Fruit fly (Drosophila melanogaster) whole organism, embryonic: Measurements from ENCODE around the gene MED27.

ENCODE experiments used
- Atf6 ChIP-seq: fragments of 200-800 bp; sonication (Bioruptor generic); IDR thresholded peaks from 2 replicates; pipeline ENCODE4 v1.3.6; 2022; ENCODE audit warnings: missing biosample characterization, missing genetic modification characterization
- BEAF-32 ChIP-seq: fragments of 200-800 bp; sonication (Bioruptor generic); optimal IDR thresholded peaks from 3 replicates; lab custom pipeline; 2017; ENCODE audit warnings: missing biosample characterization, missing genetic modification characterization, mild to moderate bottlenecking, moderate library complexity, missing genetic modification reagents
- Bdp1 ChIP-seq: fragments of 200-800 bp; sonication (Bioruptor generic); optimal IDR thresholded peaks from 3 replicates; lab custom pipeline; 2016; ENCODE audit warnings: missing biosample characterization, missing genetic modification characterization
- Bteb2 ChIP-seq: fragments of 200-800 bp; sonication (Bioruptor generic); optimal IDR thresholded peaks from 2 replicates; lab custom pipeline; 2016; ENCODE audit warnings: missing biosample characterization, missing genetic modification characterization
- CG10431 ChIP-seq: fragments of 200-800 bp; sonication (Bioruptor generic); optimal IDR thresholded peaks from 3 replicates; lab custom pipeline; 2018; ENCODE audit warnings: missing biosample characterization, mild to moderate bottlenecking, missing genetic modification characterization
- CG10959 ChIP-seq: fragments of 200-800 bp; sonication (Bioruptor generic); IDR thresholded peaks from 2 replicates; pipeline ENCODE4 v1.3.6; 2022; ENCODE audit warnings: missing biosample characterization, missing genetic modification characterization
- CG13123 ChIP-seq: fragments of 200-800 bp; sonication (Bioruptor generic); optimal IDR thresholded peaks from 2 replicates; lab custom pipeline; 2016; ENCODE audit warnings: missing biosample characterization, missing genetic modification characterization
- CG13287 ChIP-seq: fragments of 200-800 bp; sonication (Bioruptor generic); IDR thresholded peaks from 2 replicates; pipeline ENCODE4 v1.3.6; 2022; ENCODE audit warnings: missing biosample characterization, missing genetic modification characterization; ENCODE audit not compliant: partially characterized antibody
- CG14014 ChIP-seq: fragments of 200-800 bp; sonication (Bioruptor generic); IDR thresholded peaks from 2 replicates; pipeline ENCODE4 v1.3.6; 2022; ENCODE audit warnings: missing biosample characterization, missing genetic modification characterization
- CG14667 ChIP-seq: fragments of 200-800 bp; sonication (Bioruptor generic); IDR thresholded peaks from 2 replicates; pipeline ENCODE4 v1.3.6; 2022; ENCODE audit warnings: missing biosample characterization, missing genetic modification characterization
- CG17361 ChIP-seq: fragments of 200-800 bp; sonication (Bioruptor generic); IDR thresholded peaks from 3 replicates; pipeline ENCODE4 v1.3.6; 2022; ENCODE audit warnings: missing biosample characterization, missing genetic modification characterization
- CG17385 ChIP-seq: fragments of 200-800 bp; sonication (Bioruptor generic); optimal IDR thresholded peaks from 3 replicates; lab custom pipeline; 2018; ENCODE audit warnings: missing biosample characterization, mild to moderate bottlenecking, missing genetic modification characterization
- CG17802 ChIP-seq: fragments of 200-800 bp; sonication (Bioruptor generic); optimal IDR thresholded peaks from 2 replicates; lab custom pipeline; 2018; ENCODE audit warnings: missing biosample characterization, mild to moderate bottlenecking, missing genetic modification characterization, moderate library complexity
- CG2678 ChIP-seq: fragments of 200-800 bp; sonication (Bioruptor generic); optimal IDR thresholded peaks from 3 replicates; lab custom pipeline; 2019; ENCODE audit warnings: missing biosample characterization, mild to moderate bottlenecking, missing genetic modification characterization, moderate library complexity
- CG32767 ChIP-seq: fragments of 200-800 bp; sonication (Bioruptor generic); IDR thresholded peaks from 2 replicates; pipeline ENCODE4 v1.3.6; 2022; ENCODE audit warnings: missing biosample characterization, missing genetic modification characterization
- CG4730 ChIP-seq: fragments of 200-800 bp; sonication (Bioruptor generic); IDR thresholded peaks from 2 replicates; pipeline ENCODE4 v1.3.6; 2022; ENCODE audit warnings: missing biosample characterization, missing genetic modification characterization
- CG7271 ChIP-seq: fragments of 200-800 bp; sonication (Bioruptor generic); optimal IDR thresholded peaks from 2 replicates; lab custom pipeline; 2018; ENCODE audit warnings: missing biosample characterization, mild to moderate bottlenecking, missing genetic modification characterization, moderate library complexity
- CG7928 ChIP-seq: fragments of 200-800 bp; sonication (Bioruptor generic); optimal IDR thresholded peaks from 2 replicates; lab custom pipeline; 2017; ENCODE audit warnings: missing biosample characterization, mild to moderate bottlenecking, missing genetic modification characterization
- CG8944 ChIP-seq: fragments of 200-800 bp; sonication (Bioruptor generic); optimal IDR thresholded peaks from 3 replicates; lab custom pipeline; 2016; ENCODE audit warnings: missing biosample characterization, missing genetic modification characterization
- CG9797 ChIP-seq: fragments of 200-800 bp; sonication (Bioruptor generic); optimal IDR thresholded peaks from 3 replicates; lab custom pipeline; 2018; ENCODE audit warnings: missing biosample characterization, mild to moderate bottlenecking, missing genetic modification characterization
- CG9932 ChIP-seq: fragments of 200-800 bp; sonication (Bioruptor generic); IDR thresholded peaks from 2 replicates; pipeline ENCODE4 v1.3.6; 2022; ENCODE audit warnings: missing biosample characterization, missing genetic modification characterization
- Dad ChIP-seq: fragments of 200-800 bp; sonication (Bioruptor generic); optimal IDR thresholded peaks from 3 replicates; lab custom pipeline; 2016; ENCODE audit warnings: missing biosample characterization, missing genetic modification characterization
- Fer2 ChIP-seq: fragments of 200-800 bp; sonication (Bioruptor generic); optimal IDR thresholded peaks from 2 replicates; lab custom pipeline; 2018; ENCODE audit warnings: missing biosample characterization, mild to moderate bottlenecking, missing genetic modification characterization, moderate library complexity
- Fer3 ChIP-seq: fragments of 200-800 bp; sonication (Bioruptor generic); optimal IDR thresholded peaks from 2 replicates; lab custom pipeline; 2018; ENCODE audit warnings: missing biosample characterization, mild to moderate bottlenecking, missing genetic modification characterization, moderate library complexity
- Hr78 ChIP-seq, 2 experiments: fragments of 200-800 bp in 1 of 2; fragments of >200 bp in 1 of 2; sonication (Bioruptor generic) in 1 of 2; optimal IDR thresholded peaks; 2 replicates each; lab custom pipeline; 2017 to 2019; ENCODE audit warnings: missing biosample characterization in 2 of 2, missing genetic modification characterization in 2 of 2, mild to moderate bottlenecking in 1 of 2, moderate library complexity in 1 of 2
- Lhr ChIP-seq: fragments of 200-800 bp; sonication (Bioruptor generic); optimal IDR thresholded peaks from 3 replicates; lab custom pipeline; 2017; ENCODE audit warnings: mild to moderate bottlenecking, missing biosample characterization, missing genetic modification reagents, missing genetic modification characterization
- Sin3A ChIP-seq: fragments of >200 bp; optimal IDR thresholded peaks from 2 replicates; lab custom pipeline; 2018
- ab ChIP-seq: fragments of 200-800 bp; sonication (Bioruptor generic); optimal IDR thresholded peaks from 2 replicates; lab custom pipeline; 2016; ENCODE audit warnings: missing biosample characterization, missing genetic modification characterization
- abd-A ChIP-seq: fragments of 200-800 bp; sonication (Bioruptor generic); optimal IDR thresholded peaks from 3 replicates; lab custom pipeline; 2019; ENCODE audit warnings: missing biosample characterization, mild to moderate bottlenecking, missing genetic modification characterization, moderate library complexity
- al ChIP-seq: fragments of 200-800 bp; sonication (Bioruptor generic); IDR thresholded peaks from 2 replicates; pipeline ENCODE4 v1.3.6; 2022; ENCODE audit warnings: missing biosample characterization, missing genetic modification characterization
- cato ChIP-seq: fragments of 200-800 bp; sonication (Bioruptor generic); optimal IDR thresholded peaks from 2 replicates; lab custom pipeline; 2016; ENCODE audit warnings: missing biosample characterization, missing genetic modification characterization, borderline replicate concordance
- ci ChIP-seq: fragments of 200-800 bp; sonication (Bioruptor generic); IDR thresholded peaks from 3 replicates; pipeline ENCODE4 v1.3.6; 2022; ENCODE audit warnings: missing biosample characterization, missing genetic modification characterization
- ems ChIP-seq: fragments of 200-800 bp; sonication (Bioruptor generic); optimal IDR thresholded peaks from 3 replicates; lab custom pipeline; 2016; ENCODE audit warnings: missing biosample characterization, missing genetic modification characterization
- eyg ChIP-seq: fragments of 200-800 bp; sonication (Bioruptor generic); optimal IDR thresholded peaks from 3 replicates; lab custom pipeline; 2016; ENCODE audit warnings: missing biosample characterization, missing genetic modification characterization
- fd3F ChIP-seq: fragments of 200-800 bp; sonication (Bioruptor generic); optimal IDR thresholded peaks from 2 replicates; lab custom pipeline; 2018; ENCODE audit warnings: missing biosample characterization, mild to moderate bottlenecking, missing genetic modification characterization, moderate library complexity
- fd96Cb ChIP-seq: fragments of 200-800 bp; sonication (Bioruptor generic); optimal IDR thresholded peaks from 2 replicates; lab custom pipeline; 2018; ENCODE audit warnings: missing biosample characterization, mild to moderate bottlenecking, missing genetic modification characterization, moderate library complexity
- h ChIP-seq: fragments of >200 bp; optimal IDR thresholded peaks from 2 replicates; lab custom pipeline; 2017
- hb ChIP-seq: fragments of 200-800 bp; sonication (Bioruptor generic); IDR thresholded peaks from 3 replicates; pipeline ENCODE4 v1.3.6; 2022; ENCODE audit warnings: missing biosample characterization, missing genetic modification characterization; ENCODE audit not compliant: partially characterized antibody
- kay ChIP-seq: fragments of 200-800 bp; sonication (Bioruptor generic); optimal IDR thresholded peaks from 2 replicates; lab custom pipeline; 2016; ENCODE audit warnings: missing biosample characterization, missing genetic modification characterization
- knrl ChIP-seq: fragments of 200-800 bp; sonication (Bioruptor generic); IDR thresholded peaks from 3 replicates; pipeline ENCODE4 v1.3.6; 2022; ENCODE audit warnings: missing biosample characterization, missing genetic modification characterization; ENCODE audit not compliant: partially characterized antibody
- lov ChIP-seq, 2 experiments: fragments of 200-800 bp in 1 of 2; fragments of >200 bp in 1 of 2; sonication (Bioruptor generic) in 1 of 2; IDR thresholded peaks in 1 of 2; optimal IDR thresholded peaks in 1 of 2; 2 replicates in 1 of 2; 3 replicates in 1 of 2; pipeline versions ENCODE4 v1.3.6 to Lab custom; 2017 to 2022; ENCODE audit warnings: missing biosample characterization in 1 of 2, missing genetic modification characterization in 1 of 2
- luna ChIP-seq: fragments of 200-800 bp; sonication (Bioruptor generic); optimal IDR thresholded peaks from 2 replicates; lab custom pipeline; 2016; ENCODE audit warnings: missing biosample characterization, missing genetic modification characterization
- ro ChIP-seq: fragments of 200-800 bp; sonication (Bioruptor generic); IDR thresholded peaks from 2 replicates; pipeline ENCODE4 v1.3.6; 2022; ENCODE audit warnings: missing biosample characterization, missing genetic modification characterization
- sima ChIP-seq: fragments of 200-800 bp; sonication (Bioruptor generic); optimal IDR thresholded peaks from 2 replicates; lab custom pipeline; 2016; ENCODE audit warnings: missing biosample characterization, missing genetic modification characterization
- stc ChIP-seq: fragments of 200-800 bp; sonication (Bioruptor generic); IDR thresholded peaks from 2 replicates; pipeline ENCODE4 v1.3.6; 2022; ENCODE audit warnings: missing biosample characterization, missing genetic modification characterization
- tap ChIP-seq: fragments of 200-800 bp; optimal IDR thresholded peaks from 3 replicates; lab custom pipeline; 2019; ENCODE audit warnings: missing biosample characterization, mild to moderate bottlenecking, missing genetic modification characterization, moderate library complexity
- unpg ChIP-seq: fragments of 200-800 bp; sonication (Bioruptor generic); optimal IDR thresholded peaks from 3 replicates; lab custom pipeline; 2018; ENCODE audit warnings: missing biosample characterization, mild to moderate bottlenecking, missing genetic modification characterization, moderate library complexity
- zfh2 ChIP-seq: fragments of 200-800 bp; sonication (Bioruptor generic); optimal IDR thresholded peaks from 2 replicates; lab custom pipeline; 2016; ENCODE audit warnings: missing biosample characterization, missing genetic modification characterization

The MED27 gene

DNA sequence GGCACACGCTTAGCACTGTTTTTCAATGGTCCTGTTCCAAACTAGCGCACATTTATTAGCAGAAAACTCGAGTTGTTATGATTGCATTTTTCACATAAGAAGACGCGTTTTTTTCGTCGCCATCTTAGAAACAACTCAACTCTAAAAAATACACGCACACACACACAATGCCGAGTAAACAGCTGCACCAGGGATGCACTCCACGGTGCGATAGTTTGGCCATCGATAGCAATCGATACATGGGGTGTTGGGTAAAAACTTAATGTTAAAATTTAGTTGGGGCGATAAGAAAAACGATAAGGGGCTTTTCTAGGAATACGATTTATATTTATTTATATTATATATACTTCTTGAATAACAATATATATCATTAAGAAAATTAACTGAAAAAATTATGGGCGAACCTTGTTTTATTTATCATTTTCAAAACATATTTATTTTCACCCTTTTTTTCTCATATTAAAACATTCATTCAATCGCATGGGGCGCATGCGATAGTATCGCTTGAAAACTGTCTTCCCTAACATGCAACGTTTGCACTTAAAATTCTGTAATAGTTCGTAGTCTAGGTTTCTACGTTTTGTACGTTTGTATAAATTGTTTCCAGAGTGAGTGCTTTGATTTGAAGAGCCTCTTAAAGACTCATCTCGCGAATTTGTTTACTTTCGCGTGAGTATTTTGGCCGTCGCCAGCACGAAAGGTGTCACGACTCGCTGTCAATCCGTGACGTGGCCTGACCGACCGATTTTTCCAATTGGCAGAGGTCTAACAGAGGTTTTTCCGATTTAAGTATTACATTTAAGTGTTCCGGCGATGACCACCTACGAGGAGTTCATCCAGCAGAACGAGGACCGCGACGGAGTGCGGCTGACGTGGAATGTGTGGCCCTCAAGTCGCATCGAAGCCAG is 6.1 kb upstream of the MED27 start, which contains the start of the genes MTA1-like and Sec23 (continued):
- TF ChIP-seq lov (optimal IDR thresholded peaks at IDR 0.05; lab: Kevin White, UChicago) = no peak
- no peak for TF ChIP-seq lov (GFP tag; IDR thresholded peaks at IDR 0.05; lab: Robert Waterston, UW)
- TF ChIP-seq BEAF-32 (GFP tag; lab: Kevin White, UChicago) = peak; percentile 95
- TF ChIP-seq al (GFP tag; lab: Robert Waterston, UW) = peak; percentile 54
- peak; percentile 29 for TF ChIP-seq unpg (GFP tag; lab: Kevin White, UChicago)
- TF ChIP-seq CG13287 (GFP tag; lab: Robert Waterston, UW) = peak; percentile 90
- TF ChIP-seq CG32767 (GFP tag; lab: Robert Waterston, UW) = no peak; the same call in 1 of the 2 replicates
- TF ChIP-seq CG14014 (GFP tag; lab: Robert Waterston, UW) = no peak
- TF ChIP-seq CG7928 = peak; percentile 91
- peak; percentile 18 for TF ChIP-seq fd96Cb (tag; lab: Kevin White, UChicago)
- TF ChIP-seq ci (GFP tag; lab: Robert Waterston, UW) = no peak
- no peak for TF ChIP-seq eyg (GFP tag; lab: Kevin White, UChicago)
- TF ChIP-seq cato (GFP tag; lab: Kevin White, UChicago) = no peak
- TF ChIP-seq tap = peak; percentile 46
- no peak for TF ChIP-seq fd3F (GFP tag; lab: Kevin White, UChicago)
- TF ChIP-seq knrl (GFP tag; lab: Robert Waterston, UW) = peak; percentile 98
- peak; percentile 8 for TF ChIP-seq Fer3 (tag; lab: Kevin White, UChicago)
- no peak for TF ChIP-seq CG8944
- TF ChIP-seq ro (GFP tag; lab: Robert Waterston, UW) = no peak
- TF ChIP-seq Sin3A (lab: Kevin White, UChicago) = peak; percentile 56
- no peak for TF ChIP-seq CG7271 (tag; lab: Kevin White, UChicago)
- TF ChIP-seq CG17802 (tag; lab: Kevin White, UChicago) = peak; percentile 27
- peak; percentile 57 for TF ChIP-seq CG10431 (GFP tag; lab: Kevin White, UChicago)
- peak; percentile 35 for TF ChIP-seq CG9797
- TF ChIP-seq CG4730 (GFP tag; lab: Robert Waterston, UW) = no peak
- no peak for TF ChIP-seq h (lab: Kevin White, UChicago)
- peak; percentile 65 for TF ChIP-seq CG2678 (tag; lab: Kevin White, UChicago)
- TF ChIP-seq CG9932 (GFP tag; lab: Robert Waterston, UW) = peak; percentile 80
- TF ChIP-seq Fer2 (tag; lab: Kevin White, UChicago) = no peak
- peak; percentile 4 for TF ChIP-seq Lhr (GFP tag; lab: Kevin White, UChicago)
- no peak for TF ChIP-seq kay (GFP tag; lab: Kevin White, UChicago)
- TF ChIP-seq Hr78 (GFP tag; optimal IDR thresholded peaks at IDR 0.05; lab: Kevin White, UChicago) = no peak
- TF ChIP-seq zfh2 = peak; percentile 54
- TF ChIP-seq sima (GFP tag; lab: Kevin White, UChicago) = no peak
- TF ChIP-seq CG17361 (GFP tag; lab: Robert Waterston, UW) = peak; percentile 86
- no peak for TF ChIP-seq ab (GFP tag; lab: Kevin White, UChicago)
- TF ChIP-seq hb (GFP tag; lab: Robert Waterston, UW) = peak; percentile 96
- TF ChIP-seq Dad = no peak
- TF ChIP-seq ems = no peak
- no peak for TF ChIP-seq CG10959 (GFP tag; lab: Robert Waterston, UW)
- TF ChIP-seq CG14667 (GFP tag; lab: Robert Waterston, UW) = no peak
- no peak for TF ChIP-seq luna (GFP tag; lab: Kevin White, UChicago)
- no peak for TF ChIP-seq Bteb2
- TF ChIP-seq CG17385 (GFP tag; lab: Kevin White, UChicago) = peak; percentile 29
- TF ChIP-seq abd-A = no peak
- TF ChIP-seq CG13123 (GFP tag; lab: Kevin White, UChicago) = peak; percentile 12
- no peak for TF ChIP-seq stc (GFP tag; lab: Robert Waterston, UW)
- TF ChIP-seq Bdp1 = no peak
- no peak for TF ChIP-seq Atf6 (GFP tag; lab: Robert Waterston, UW)
